Worm (Caenorhabditis elegans): ENCODE results near the gene sym-4.

The sym-4 gene

ce11 chrX:14147400-14147799, 22.0 kb downstream of the sym-4 start, which contains the start of gene akt-2:
Gene akt-2 (plus strand): TSS chrX:14147700.
- TF ChIP-seq ces-1 (GFP tag; optimal IDR thresholded peaks at IDR 0.05) (no peak), nhr-28 (tag; optimal IDR thresholded peaks at IDR 0.05) (no peak), ztf-11 (tag; optimal IDR thresholded peaks at IDR 0.05) (no peak), nhr-237 (tag; optimal IDR thresholded peaks at IDR 0.05) (no peak), blmp-1 (tag; optimal IDR thresholded peaks at IDR 0.05) (no peak), sptf-1 (tag; optimal IDR thresholded peaks at IDR 0.05) (no peak), sem-2 (GFP tag; optimal IDR thresholded peaks at IDR 0.05) (no peak), mep-1 (tag; optimal IDR thresholded peaks at IDR 0.05) (no peak), drap-1 (GFP tag; optimal IDR thresholded peaks at IDR 0.05) (no peak), pha-4 (tag; optimal IDR thresholded peaks at IDR 0.05) (no peak), unc-120 (tag; optimal IDR thresholded peaks at IDR 0.05; ENCODE audit: poor library complexity, severe bottlenecking) (no peak), lin-32 (GFP tag; optimal IDR thresholded peaks at IDR 0.05) (no peak), flh-1 (GFP tag; optimal IDR thresholded peaks at IDR 0.05) (no peak), lin-13 (tag; optimal IDR thresholded peaks at IDR 0.05) (no peak), M03D4.4 (tag; optimal IDR thresholded peaks at IDR 0.05) (no peak), bed-3 (GFP tag; optimal IDR thresholded peaks at IDR 0.05) (no peak), nhr-76 (tag; optimal IDR thresholded peaks at IDR 0.05) (no peak)

- TF ChIP-seq nhr-237 (tag; optimal IDR thresholded peaks at IDR 0.05): peak; percentile 55
- TF ChIP-seq nhr-76 (tag; optimal IDR thresholded peaks at IDR 0.05): no peak
- peak; percentile 18 for TF ChIP-seq mep-1 (tag; optimal IDR thresholded peaks at IDR 0.05)
- TF ChIP-seq ces-1 (GFP tag; optimal IDR thresholded peaks at IDR 0.05): peak; percentile 22
- TF ChIP-seq pha-4 (tag; optimal IDR thresholded peaks at IDR 0.05): peak; percentile 37
- TF ChIP-seq M03D4.4 (tag; optimal IDR thresholded peaks at IDR 0.05): no peak
- no peak for TF ChIP-seq ztf-11 (tag; optimal IDR thresholded peaks at IDR 0.05)
- TF ChIP-seq elt-3 (tag; optimal IDR thresholded peaks at IDR 0.05): no peak
- peak; percentile 69 for TF ChIP-seq unc-120 (tag; optimal IDR thresholded peaks at IDR 0.05; ENCODE audit: poor library complexity, severe bottlenecking)
- TF ChIP-seq ceh-83 (GFP tag; optimal IDR thresholded peaks at IDR 0.05): no peak
- TF ChIP-seq hlh-1 (tag; optimal IDR thresholded peaks at IDR 0.05): no peak
- no peak for TF ChIP-seq ham-2 (GFP tag; optimal IDR thresholded peaks at IDR 0.05)
- TF ChIP-seq blmp-1 (tag; optimal IDR thresholded peaks at IDR 0.05): no peak
- no peak for TF ChIP-seq ceh-43 (GFP tag; optimal IDR thresholded peaks at IDR 0.05)
Observed at ce11 chrX:14146740-14147140, 22.7 kb downstream of the sym-4 start.

- TF ChIP-seq flh-1 (GFP tag; optimal IDR thresholded peaks at IDR 0.05): no peak
- no peak for TF ChIP-seq cnd-1 (tag; optimal IDR thresholded peaks at IDR 0.05)
- no peak for TF ChIP-seq mep-1 (tag; optimal IDR thresholded peaks at IDR 0.05)
Observed at ce11 chrX:14145634-14146033, 23.8 kb downstream of the sym-4 start.

- TF ChIP-seq elt-1 (tag; optimal IDR thresholded peaks at IDR 0.05; ENCODE audit: borderline replicate concordance, insufficient read depth) (no peak), nhr-237 (tag; optimal IDR thresholded peaks at IDR 0.05) (no peak), bed-3 (GFP tag; optimal IDR thresholded peaks at IDR 0.05) (no peak), tbx-8 (GFP tag; optimal IDR thresholded peaks at IDR 0.05) (no peak), cnd-1 (tag; optimal IDR thresholded peaks at IDR 0.05) (no peak), mls-2 (tag; optimal IDR thresholded peaks at IDR 0.05) (no peak), snpc-4 (tag; optimal IDR thresholded peaks at IDR 0.05) (no peak), ceh-43 (GFP tag; optimal IDR thresholded peaks at IDR 0.05) (no peak), ztf-11 (tag; optimal IDR thresholded peaks at IDR 0.05) (no peak)
Observed at ce11 chrX:14141896-14142392, 27.5 kb downstream of the sym-4 start, which contains the start of gene ceh-89. Gene ceh-89 (plus strand): TSS chrX:14141946.

DNA sequence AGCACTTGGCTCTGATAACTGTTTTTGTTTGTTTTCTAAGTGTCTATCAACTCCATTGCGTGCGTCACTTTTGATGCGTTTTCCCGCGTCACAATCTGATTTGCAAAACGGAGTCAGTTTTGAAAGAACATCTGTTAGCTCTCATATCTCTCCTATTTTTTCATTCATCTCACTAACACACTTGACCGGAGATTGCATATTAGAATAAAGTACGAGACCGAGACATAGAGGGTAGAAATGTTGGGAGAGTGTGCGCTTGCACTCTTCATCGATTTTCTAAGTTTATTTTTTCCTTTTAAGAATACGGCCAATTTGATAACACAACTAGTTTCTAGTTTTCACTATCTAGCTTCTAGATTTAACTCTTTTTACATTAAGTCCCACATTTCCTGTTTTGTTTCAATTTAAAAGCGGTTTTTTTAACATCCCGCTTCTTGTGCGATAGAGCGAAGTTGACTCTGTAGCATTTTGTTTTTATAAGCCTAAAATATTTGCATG, 28.0 kb downstream of the sym-4 start:
- TF ChIP-seq pha-4 (tag; optimal IDR thresholded peaks at IDR 0.05): no peak
- TF ChIP-seq ces-1 (GFP tag; optimal IDR thresholded peaks at IDR 0.05): peak; percentile 71
- peak; percentile 54 for TF ChIP-seq nhr-2 (tag; optimal IDR thresholded peaks at IDR 0.05)

ce11 chrX:14140040-14140439, 29.4 kb downstream of the sym-4 start, which contains the start of gene nkat-1:
Gene nkat-1 (minus strand): TSS chrX:14140140.
- TF ChIP-seq ceh-43 (GFP tag; optimal IDR thresholded peaks at IDR 0.05): no peak
- no peak for TF ChIP-seq blmp-1 (tag; optimal IDR thresholded peaks at IDR 0.05)
- no peak for TF ChIP-seq unc-62 (GFP tag; optimal IDR thresholded peaks at IDR 0.05)
- no peak for TF ChIP-seq ztf-11 (tag; optimal IDR thresholded peaks at IDR 0.05)
- no peak for TF ChIP-seq elt-1 (tag; optimal IDR thresholded peaks at IDR 0.05; ENCODE audit: borderline replicate concordance, insufficient read depth)
- no peak for TF ChIP-seq nhr-28 (tag; optimal IDR thresholded peaks at IDR 0.05)
- no peak for TF ChIP-seq mep-1 (tag; optimal IDR thresholded peaks at IDR 0.05)

Data from whole organism, mixed stage, embryonic.